Fruit fly (Drosophila melanogaster): ENCODE data around the gene CG33003.

DNA sequence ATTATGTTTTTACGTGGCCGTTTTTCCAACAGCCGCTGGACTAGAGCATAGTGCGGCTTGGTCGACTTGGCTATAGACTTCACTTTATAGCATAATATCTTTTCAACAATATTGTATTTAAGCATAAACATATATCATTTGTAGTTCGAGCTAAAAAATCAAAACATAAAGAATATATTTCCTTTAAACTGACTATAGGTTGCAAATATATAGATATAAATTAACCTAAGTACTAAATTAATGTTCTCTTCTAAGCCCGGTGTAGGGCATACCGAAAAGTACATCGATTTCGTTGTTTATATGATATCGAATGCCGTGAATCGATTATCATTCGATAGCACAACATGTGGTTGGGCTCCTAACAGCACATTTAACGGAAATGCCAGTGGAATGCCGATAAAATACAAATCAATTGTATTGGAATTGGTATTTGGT is 47.8 kb downstream of the CG33003 start, which contains the start of gene MFS18:
- TF ChIP-seq CG2875 (GFP tag; optimal IDR thresholded peaks at IDR 0.05) (peak; percentile 94), abd-A (tag; optimal IDR thresholded peaks at IDR 0.05) (no peak), Lpt (GFP tag; optimal IDR thresholded peaks at IDR 0.05) (no peak), Mes4 (GFP tag; optimal IDR thresholded peaks at IDR 0.05) (peak; percentile 76)
